Fruit fly (Drosophila melanogaster) Kc167 (cell line): ENCODE results near the gene Ir94h.

ENCODE experiments used
- Myc ChIP-seq: fragments of >200 bp; optimal IDR thresholded peaks from 2 replicates; lab custom pipeline; 2017; ENCODE audit warnings: missing external identifiers
- h ChIP-seq: fragments of >200 bp; optimal IDR thresholded peaks from 3 replicates; lab custom pipeline; 2018; ENCODE audit warnings: missing external identifiers

DNA sequence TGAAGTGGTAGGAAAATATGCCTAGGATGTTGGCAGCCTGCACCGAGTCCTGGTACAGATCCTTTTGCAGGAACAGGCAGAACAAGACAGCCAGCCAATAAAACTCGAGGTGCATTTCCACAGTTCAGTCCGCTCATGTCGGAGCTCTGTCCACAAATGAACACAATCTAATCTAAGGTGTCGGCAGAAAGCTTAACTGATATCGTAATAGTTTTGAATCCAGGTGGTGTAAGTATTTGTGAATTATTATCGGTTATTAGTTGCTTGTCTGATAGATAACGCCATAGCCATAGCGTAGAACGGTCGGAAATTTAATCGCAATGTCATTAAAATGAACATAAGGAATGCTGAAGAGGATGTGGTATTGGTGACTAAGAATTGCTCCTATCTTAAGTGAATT is 47.3 kb downstream of the Ir94h start, which contains the start of gene Ugt303B3:
- no peak for TF ChIP-seq h (lab: Kevin White, UChicago)
- no peak for TF ChIP-seq Myc (lab: Kevin White, UChicago)
